Worm (Caenorhabditis elegans) whole organism, mixed stage, embryonic: ENCODE results near the gene acdh-13.

ENCODE experiments used
- lin-13 ChIP-seq: fragments of 150-350 bp; optimal IDR thresholded peaks from 2 replicates; lab custom pipeline; 2014; ENCODE audit warnings: missing biosample characterization, missing genetic modification characterization
- lsy-2 ChIP-seq: fragments of 150-350 bp; optimal IDR thresholded peaks from 2 replicates; lab custom pipeline; 2014; ENCODE audit warnings: missing biosample characterization, missing genetic modification characterization
- mep-1 ChIP-seq: fragments of 150-350 bp; optimal IDR thresholded peaks from 2 replicates; lab custom pipeline; 2017; ENCODE audit warnings: missing biosample characterization, missing genetic modification reagents, missing genetic modification characterization, inconsistent platforms
- mls-2 ChIP-seq: sonication (generic microtip); optimal IDR thresholded peaks from 2 replicates; lab custom pipeline; 2016; ENCODE audit warnings: mild to moderate bottlenecking, missing genetic modification characterization, moderate library complexity, missing compliant biosample characterization
- nhr-12 ChIP-seq: fragments of 150-350 bp; optimal IDR thresholded peaks from 2 replicates; lab custom pipeline; 2014; ENCODE audit warnings: missing biosample characterization, missing genetic modification characterization
- nhr-237 ChIP-seq: fragments of 150-350 bp; optimal IDR thresholded peaks from 2 replicates; lab custom pipeline; 2014; ENCODE audit warnings: missing biosample characterization, missing genetic modification characterization
- nhr-28 ChIP-seq: fragments of 150-350 bp; optimal IDR thresholded peaks from 2 replicates; lab custom pipeline; 2014; ENCODE audit warnings: missing biosample characterization, missing genetic modification characterization
- pha-4 ChIP-seq: fragments of 150-350 bp; optimal IDR thresholded peaks from 2 replicates; lab custom pipeline; 2018; ENCODE audit warnings: missing biosample characterization, missing genetic modification reagents, missing genetic modification characterization
- snpc-4 ChIP-seq: fragments of 150-350 bp; optimal IDR thresholded peaks from 2 replicates; lab custom pipeline; 2014; ENCODE audit warnings: missing biosample characterization, missing genetic modification characterization
- unc-39 ChIP-seq: fragments of 150-350 bp; optimal IDR thresholded peaks from 2 replicates; lab custom pipeline; 2014; ENCODE audit warnings: missing biosample characterization, missing genetic modification characterization

DNA sequence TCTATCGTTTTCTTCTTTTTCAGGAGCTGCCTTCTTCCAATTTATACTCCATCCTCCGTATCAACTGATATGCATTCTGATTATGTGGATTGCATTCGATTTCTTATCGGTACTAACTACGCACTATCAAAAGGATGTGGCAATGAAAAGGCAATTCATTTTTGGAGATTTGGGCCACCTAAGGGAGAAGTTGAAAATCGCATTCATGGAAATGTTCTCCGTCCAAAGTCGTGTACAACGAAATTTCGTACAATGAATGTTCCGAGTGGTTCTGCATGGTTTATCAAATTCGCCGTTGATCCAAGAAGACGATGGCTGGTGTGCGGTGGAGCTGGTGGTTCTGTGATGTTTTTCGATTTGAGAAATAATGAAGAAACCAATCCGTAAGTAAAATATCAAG, 14.1 kb upstream of the acdh-13 start, which contains the start of gene C09G4.4:
- TF ChIP-seq pha-4 (tag; lab: Kevin White, UChicago) = no peak
- no peak for TF ChIP-seq nhr-28 (tag; lab: Kevin White, UChicago)
- TF ChIP-seq unc-39 = no peak
- TF ChIP-seq lin-13 (tag; lab: Kevin White, UChicago) = no peak
- no peak for TF ChIP-seq lsy-2 (tag; lab: Kevin White, UChicago)
- no peak for TF ChIP-seq mls-2 (tag; lab: Kevin White, UChicago)
- TF ChIP-seq nhr-237 (tag; lab: Kevin White, UChicago) = no peak
- TF ChIP-seq snpc-4 (tag; lab: Kevin White, UChicago) = no peak
- TF ChIP-seq nhr-12 (tag; lab: Kevin White, UChicago) = no peak
- no peak for TF ChIP-seq mep-1 (tag; lab: Kevin White, UChicago)
